Worm (Caenorhabditis elegans) whole organism, midembryonic: Measurements from ENCODE around the gene str-168.

ENCODE experiments used
- T22C8.4 ChIP-seq: fragments of 200-800 bp; sonication (Bioruptor generic); IDR thresholded peaks from 2 replicates; pipeline ENCODE4 v1.3.6; 2022; ENCODE audit warnings: missing genetic modification characterization, missing compliant biosample characterization
- cog-1 ChIP-seq: sonication (generic microtip); optimal IDR thresholded peaks from 2 replicates; lab custom pipeline; 2016; ENCODE audit warnings: missing genetic modification characterization, missing compliant biosample characterization
- flt-1 ChIP-seq: fragments of 200-800 bp; sonication (Bioruptor generic); IDR thresholded peaks from 2 replicates; pipeline ENCODE4 v1.3.6; 2022; ENCODE audit warnings: missing genetic modification characterization, missing compliant biosample characterization
- klf-2 ChIP-seq: fragments of 200-800 bp; sonication (Bioruptor generic); conservative IDR thresholded peaks from 2 replicates; pipeline ENCODE4 v1.3.6; 2022; ENCODE audit warnings: missing genetic modification reagents, missing genetic modification characterization, missing compliant biosample characterization
- ref-1 ChIP-seq: fragments of 200-800 bp; sonication (Bioruptor generic); conservative IDR thresholded peaks from 2 replicates; pipeline ENCODE4 v1.3.6; 2022; ENCODE audit warnings: missing genetic modification reagents, missing genetic modification characterization, missing compliant biosample characterization
- ztf-23 ChIP-seq: fragments of 200-800 bp; sonication (Bioruptor generic); IDR thresholded peaks from 2 replicates; pipeline ENCODE4 v1.3.6; 2022; ENCODE audit warnings: missing genetic modification reagents, missing genetic modification characterization, missing compliant biosample characterization

DNA sequence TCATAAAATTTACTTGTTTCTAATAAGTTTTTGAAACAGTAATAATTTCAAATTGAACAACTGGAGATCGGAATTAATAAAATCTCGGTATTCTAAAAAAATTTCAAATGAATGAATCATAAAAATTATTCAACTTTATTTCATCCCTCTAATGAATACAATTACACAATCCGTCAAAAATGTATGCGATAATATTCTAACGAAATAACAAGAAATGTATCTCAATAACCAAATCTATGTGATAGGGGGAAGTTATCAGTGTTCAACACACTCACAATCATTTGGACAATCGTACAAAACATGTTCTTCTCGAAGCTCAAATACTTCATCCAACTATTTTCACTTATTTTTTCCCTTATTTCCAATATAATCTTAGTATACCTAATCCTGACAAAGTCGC lies 2.9 kb downstream of the str-168 start, which contains the start of gene Y9C9A.5:
- TF ChIP-seq flt-1 (GFP tag; lab: Robert Waterston, UW) (no peak), ref-1 (no peak), T22C8.4 (GFP tag; lab: Robert Waterston, UW) (no peak), klf-2 (GFP tag; lab: Robert Waterston, UW) (no peak), ztf-23 (GFP tag; lab: Robert Waterston, UW) (no peak), cog-1 (tag; lab: Kevin White, UChicago) (no peak)
